Worm (Caenorhabditis elegans) whole organism, young adult: ENCODE results near the gene F55G1.7.

ENCODE experiments used
- B0035.1 ChIP-seq: sonication (generic microtip); optimal IDR thresholded peaks from 2 replicates; lab custom pipeline; 2016; ENCODE audit warnings: missing genetic modification characterization, mild to moderate bottlenecking, missing compliant biosample characterization, missing genotype, missing genetic modification reagents
- F10E7.11 ChIP-seq: sonication (generic microtip); optimal IDR thresholded peaks from 2 replicates; lab custom pipeline; 2017; ENCODE audit warnings: mild to moderate bottlenecking, missing genetic modification characterization, moderate library complexity, missing compliant biosample characterization
- F33H1.4 ChIP-seq: fragments of 200-800 bp; sonication (Bioruptor generic); IDR thresholded peaks from 2 replicates; pipeline ENCODE4 v1.3.6; 2022; ENCODE audit warnings: missing genetic modification reagents, missing genetic modification characterization, missing compliant biosample characterization
- F39B2.1 ChIP-seq: fragments of 200-800 bp; sonication (Bioruptor generic); IDR thresholded peaks from 2 replicates; pipeline ENCODE4 v1.3.6; 2022; ENCODE audit warnings: missing genetic modification reagents, missing genetic modification characterization, missing compliant biosample characterization
- F55B11.4 ChIP-seq: sonication (generic microtip); optimal IDR thresholded peaks from 2 replicates; lab custom pipeline; 2016; ENCODE audit warnings: missing compliant biosample characterization, missing genetic modification characterization, borderline replicate concordance; ENCODE audit not compliant: insufficient read depth
- F57A8.1 ChIP-seq: fragments of 200-800 bp; sonication (Bioruptor generic); optimal IDR thresholded peaks from 2 replicates; lab custom pipeline; 2018; ENCODE audit warnings: mild to moderate bottlenecking, missing genetic modification characterization, moderate library complexity, missing compliant biosample characterization
- F57C9.4 ChIP-seq: sonication (generic microtip); optimal IDR thresholded peaks from 2 replicates; lab custom pipeline; 2017; ENCODE audit warnings: mild to moderate bottlenecking, missing genetic modification characterization, missing compliant biosample characterization
- T07F8.4 ChIP-seq: sonication (generic microtip); optimal IDR thresholded peaks from 2 replicates; lab custom pipeline; 2016; ENCODE audit warnings: mild to moderate bottlenecking, missing genetic modification characterization, moderate library complexity, missing compliant biosample characterization
- Y53F4B.3 ChIP-seq: fragments of 200-800 bp; sonication (Bioruptor generic); IDR thresholded peaks from 2 replicates; pipeline ENCODE4 v1.3.6; 2022; ENCODE audit warnings: missing genetic modification reagents, missing genetic modification characterization, missing compliant biosample characterization
- Y95B8A.8 ChIP-seq: fragments of 200-800 bp; sonication (Bioruptor generic); IDR thresholded peaks from 2 replicates; pipeline ENCODE4 v1.3.6; 2022; ENCODE audit warnings: missing genetic modification reagents, missing genetic modification characterization, missing compliant biosample characterization
- akir-1 ChIP-seq: fragments of 200-800 bp; sonication (Bioruptor generic); optimal IDR thresholded peaks from 2 replicates; lab custom pipeline; 2018; ENCODE audit warnings: mild to moderate bottlenecking, missing genetic modification characterization, moderate library complexity, missing compliant biosample characterization
- ama-1 ChIP-seq, 3 experiments: fragments of 150-350 bp in 1 of 3; sonication (generic microtip) in 2 of 3; optimal IDR thresholded peaks; 2 replicates each; lab custom pipeline; 2014 to 2018; ENCODE audit warnings: missing biosample characterization in 2 of 3, missing genetic modification characterization in 2 of 3, missing genetic modification reagents in 2 of 3
- atf-7 ChIP-seq: sonication (generic microtip); optimal IDR thresholded peaks from 2 replicates; lab custom pipeline; 2017; ENCODE audit warnings: mild to moderate bottlenecking, missing genetic modification characterization, missing compliant biosample characterization
- attf-3 ChIP-seq: fragments of 200-800 bp; sonication (Bioruptor generic); conservative IDR thresholded peaks from 2 replicates; pipeline ENCODE4 v1.3.6; 2022; ENCODE audit warnings: missing genetic modification reagents, missing genetic modification characterization, missing compliant biosample characterization
- bed-1 ChIP-seq: fragments of 200-800 bp; sonication (Bioruptor generic); IDR thresholded peaks from 2 replicates; pipeline ENCODE4 v1.3.6; 2022; ENCODE audit warnings: missing genetic modification reagents, missing genetic modification characterization, missing compliant biosample characterization
- ccch-3 ChIP-seq: fragments of 200-800 bp; sonication (Bioruptor generic); optimal IDR thresholded peaks from 2 replicates; lab custom pipeline; 2018; ENCODE audit warnings: mild to moderate bottlenecking, missing genetic modification characterization, missing compliant biosample characterization
- ceh-27 ChIP-seq: fragments of 200-800 bp; sonication (Bioruptor generic); optimal IDR thresholded peaks from 2 replicates; lab custom pipeline; 2018; ENCODE audit warnings: mild to moderate bottlenecking, missing genetic modification characterization, moderate library complexity, missing compliant biosample characterization
- ceh-79 ChIP-seq: sonication (generic microtip); optimal IDR thresholded peaks from 2 replicates; lab custom pipeline; 2017; ENCODE audit warnings: mild to moderate bottlenecking, missing genetic modification characterization, missing compliant biosample characterization
- ceh-91 ChIP-seq: fragments of 200-800 bp; sonication (Bioruptor generic); IDR thresholded peaks from 2 replicates; pipeline ENCODE4 v1.3.6; 2022; ENCODE audit warnings: missing genetic modification reagents, missing genetic modification characterization, missing compliant biosample characterization
- die-1 ChIP-seq: sonication (generic microtip); optimal IDR thresholded peaks from 2 replicates; lab custom pipeline; 2016; ENCODE audit warnings: missing genotype, mild to moderate bottlenecking, missing genetic modification characterization, missing compliant biosample characterization
- egl-18 ChIP-seq: fragments of 200-800 bp; sonication (Bioruptor generic); IDR thresholded peaks from 2 replicates; pipeline ENCODE4 v1.3.6; 2022; ENCODE audit warnings: missing genetic modification reagents, missing genetic modification characterization, missing compliant biosample characterization
- fkh-3 ChIP-seq: sonication (generic microtip); optimal IDR thresholded peaks from 2 replicates; lab custom pipeline; 2016; ENCODE audit warnings: mild to moderate bottlenecking, missing genetic modification characterization, missing compliant biosample characterization
- hlh-26 ChIP-seq: fragments of 200-800 bp; sonication (Bioruptor generic); conservative IDR thresholded peaks from 2 replicates; pipeline ENCODE4 v1.3.6; 2022; ENCODE audit warnings: missing genetic modification reagents, missing genetic modification characterization, missing compliant biosample characterization
- hmg-1.2 ChIP-seq: fragments of 200-800 bp; sonication (Bioruptor generic); IDR thresholded peaks from 2 replicates; pipeline ENCODE4 v1.3.6; 2022; ENCODE audit warnings: missing genetic modification reagents, missing genetic modification characterization, missing compliant biosample characterization
- let-526 ChIP-seq: fragments of 200-800 bp; sonication (Bioruptor generic); IDR thresholded peaks from 2 replicates; pipeline ENCODE4 v1.3.6; 2022; ENCODE audit warnings: missing genetic modification reagents, missing genetic modification characterization, missing compliant biosample characterization
- lin-40 ChIP-seq: sonication (generic microtip); optimal IDR thresholded peaks from 2 replicates; lab custom pipeline; 2016; ENCODE audit warnings: missing genetic modification characterization, mild to moderate bottlenecking, missing compliant biosample characterization, missing genotype, missing genetic modification reagents
- lir-1 ChIP-seq: fragments of 200-800 bp; sonication (Bioruptor generic); conservative IDR thresholded peaks from 2 replicates; pipeline ENCODE4 v1.3.6; 2022; ENCODE audit warnings: missing genetic modification reagents, missing genetic modification characterization, missing compliant biosample characterization
- lsy-27 ChIP-seq: sonication (generic microtip); optimal IDR thresholded peaks from 2 replicates; lab custom pipeline; 2017; ENCODE audit warnings: missing genetic modification characterization, mild to moderate bottlenecking, missing compliant biosample characterization, antibody characterized with exemption, missing genotype, borderline replicate concordance; ENCODE audit not compliant: insufficient read depth
- madf-3 ChIP-seq: fragments of 200-800 bp; sonication (Bioruptor generic); IDR thresholded peaks from 2 replicates; pipeline ENCODE4 v1.3.6; 2022; ENCODE audit warnings: missing genetic modification reagents, missing genetic modification characterization, missing compliant biosample characterization
- mcd-1 ChIP-seq: fragments of 200-800 bp; sonication (Bioruptor generic); IDR thresholded peaks from 2 replicates; pipeline ENCODE4 v1.3.6; 2022; ENCODE audit warnings: missing genetic modification reagents, missing genetic modification characterization, missing compliant biosample characterization
- mes-4 ChIP-seq: sonication (generic microtip); optimal IDR thresholded peaks from 2 replicates; lab custom pipeline; 2016; ENCODE audit warnings: missing genotype, missing genetic modification characterization, missing compliant biosample characterization
- mxl-1 ChIP-seq: sonication (generic microtip); optimal IDR thresholded peaks from 2 replicates; lab custom pipeline; 2016; ENCODE audit warnings: missing genetic modification characterization, missing compliant biosample characterization
- nhr-120 ChIP-seq: fragments of 200-800 bp; sonication (Bioruptor generic); IDR thresholded peaks from 2 replicates; pipeline ENCODE4 v1.3.6; 2022; ENCODE audit warnings: missing genetic modification characterization, missing compliant biosample characterization
- nhr-179 ChIP-seq: sonication (generic microtip); optimal IDR thresholded peaks from 2 replicates; lab custom pipeline; 2016; ENCODE audit warnings: mild to moderate bottlenecking, missing genetic modification characterization, missing compliant biosample characterization
- nhr-80 ChIP-seq: sonication (generic microtip); optimal IDR thresholded peaks from 2 replicates; lab custom pipeline; 2016; ENCODE audit warnings: missing genetic modification characterization, missing compliant biosample characterization
- sdz-38 ChIP-seq: sonication (generic microtip); optimal IDR thresholded peaks from 2 replicates; lab custom pipeline; 2016; ENCODE audit warnings: missing genotype, missing genetic modification characterization, missing compliant biosample characterization
- sea-2 ChIP-seq: fragments of 200-800 bp; sonication (Bioruptor generic); IDR thresholded peaks from 2 replicates; pipeline ENCODE4 v1.3.6; 2022; ENCODE audit warnings: missing genetic modification characterization, missing compliant biosample characterization
- snpc-1.3 ChIP-seq: sonication (generic microtip); optimal IDR thresholded peaks from 2 replicates; lab custom pipeline; 2017; ENCODE audit warnings: missing genetic modification characterization, mild to moderate bottlenecking, missing compliant biosample characterization, antibody characterized with exemption, moderate library complexity, missing genotype, missing genetic modification reagents; ENCODE audit not compliant: insufficient read depth
- tbx-9 ChIP-seq: sonication (generic microtip); optimal IDR thresholded peaks from 2 replicates; lab custom pipeline; 2016; ENCODE audit warnings: borderline replicate concordance, missing genetic modification characterization, inconsistent platforms, missing compliant biosample characterization
- tlf-1 ChIP-seq: fragments of 200-800 bp; sonication (Bioruptor generic); optimal IDR thresholded peaks from 2 replicates; lab custom pipeline; 2018; ENCODE audit warnings: mild to moderate bottlenecking, missing genetic modification characterization, missing compliant biosample characterization
- unc-130 ChIP-seq: sonication (generic microtip); optimal IDR thresholded peaks from 2 replicates; lab custom pipeline; 2016; ENCODE audit warnings: missing genetic modification reagents, missing genetic modification characterization, missing compliant biosample characterization
- unc-62 ChIP-seq: fragments of 150-350 bp; optimal IDR thresholded peaks from 2 replicates; lab custom pipeline; 2014; ENCODE audit warnings: missing biosample characterization, missing genetic modification reagents, missing genetic modification characterization
- zfh-2 ChIP-seq: fragments of 200-800 bp; sonication (Bioruptor generic); conservative IDR thresholded peaks from 2 replicates; pipeline ENCODE4 v1.3.6; 2022; ENCODE audit warnings: missing genetic modification reagents, missing genetic modification characterization, missing compliant biosample characterization
- ztf-18 ChIP-seq: sonication (generic microtip); optimal IDR thresholded peaks from 2 replicates; lab custom pipeline; 2016; ENCODE audit warnings: missing genotype, mild to moderate bottlenecking, missing genetic modification characterization, missing compliant biosample characterization
- ztf-28 ChIP-seq: fragments of 200-800 bp; sonication (Bioruptor generic); IDR thresholded peaks from 2 replicates; pipeline ENCODE4 v1.3.6; 2022; ENCODE audit warnings: missing genetic modification reagents, missing genetic modification characterization, missing compliant biosample characterization
- ztf-6 ChIP-seq: fragments of 200-800 bp; sonication (Bioruptor generic); IDR thresholded peaks from 2 replicates; pipeline ENCODE4 v1.3.6; 2022; ENCODE audit warnings: missing genetic modification reagents, missing genetic modification characterization, missing compliant biosample characterization

Gene F55G1.7

DNA sequence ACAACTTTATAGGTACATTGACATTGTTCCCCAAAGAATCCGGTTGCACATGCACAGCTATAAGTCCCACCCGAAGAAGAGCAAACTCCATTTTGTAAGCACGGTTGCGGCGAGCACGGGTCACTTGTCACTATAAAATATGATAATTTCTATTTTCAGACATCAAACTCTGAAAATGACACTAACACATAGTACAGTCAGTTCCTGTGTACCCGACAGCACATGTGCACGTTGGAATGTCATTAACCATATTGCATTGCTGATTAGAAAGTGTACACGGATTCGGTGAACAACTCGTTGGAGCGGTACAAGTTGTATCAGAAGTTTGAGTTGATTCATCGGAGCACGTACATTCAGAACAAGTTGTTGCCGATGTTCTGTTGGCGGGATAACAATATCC, 27.6 kb upstream of the F55G1.7 start:
- TF ChIP-seq nhr-80: peak; percentile 86
- no peak for TF ChIP-seq ceh-27 (GFP tag; lab: Kevin White, UChicago)
- no peak for TF ChIP-seq tlf-1 (GFP tag; lab: Kevin White, UChicago)

DNA sequence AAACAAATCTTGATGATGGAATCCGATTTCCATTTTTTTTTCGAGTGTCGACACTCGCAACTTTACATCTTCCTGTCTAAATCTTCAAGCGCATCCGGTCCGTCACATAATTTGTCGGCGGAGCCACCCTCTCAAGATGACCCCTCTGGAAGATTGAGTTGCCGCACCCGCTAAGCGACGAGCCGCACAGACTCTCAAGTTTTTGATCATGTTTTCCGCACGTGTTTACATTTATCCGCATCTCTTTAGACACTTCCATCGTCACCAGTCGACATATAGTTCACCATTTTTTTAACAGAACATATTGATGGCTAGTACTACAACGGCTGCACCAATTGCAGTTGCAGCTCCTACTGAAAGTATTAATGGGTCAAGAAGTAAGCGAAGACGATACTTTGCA, 21.8 kb upstream of the F55G1.7 start, which contains the start of gene F55G1.1:
TSS of gene F55G1.1 (plus strand) at position 301 of the 400 bp plus-strand sequence.
- no peak for TF ChIP-seq F57A8.1 (GFP tag; lab: Kevin White, UChicago)
- TF ChIP-seq ztf-28: no peak
- no peak for TF ChIP-seq F55B11.4
- no peak for TF ChIP-seq ceh-79 (tag; lab: Kevin White, UChicago)
- TF ChIP-seq ama-1 (optimal IDR thresholded peaks at IDR 0.05; lab: Kevin White, UChicago): no peak
- TF ChIP-seq ama-1 (GFP tag; optimal IDR thresholded peaks at IDR 0.05; lab: Kevin White, UChicago): no peak
- TF ChIP-seq Y53F4B.3 (GFP tag; lab: Robert Waterston, UW): no peak
- TF ChIP-seq lsy-27 (tag; lab: Kevin White, UChicago): no peak
- TF ChIP-seq B0035.1: no peak
- TF ChIP-seq snpc-1.3 (tag; lab: Kevin White, UChicago): no peak
- TF ChIP-seq ztf-18 (tag; lab: Kevin White, UChicago): no peak
- TF ChIP-seq F57C9.4 (tag; lab: Kevin White, UChicago): no peak
- no peak for TF ChIP-seq sdz-38 (tag; lab: Kevin White, UChicago)
- no peak for TF ChIP-seq unc-130 (GFP tag; lab: Kevin White, UChicago)
- no peak for TF ChIP-seq egl-18 (GFP tag; lab: Robert Waterston, UW)
- TF ChIP-seq Y95B8A.8 (GFP tag; lab: Robert Waterston, UW): no peak
- no peak for TF ChIP-seq unc-62 (GFP tag; lab: Kevin White, UChicago)
- TF ChIP-seq mes-4 (tag; lab: Kevin White, UChicago): no peak
- no peak for TF ChIP-seq akir-1

DNA sequence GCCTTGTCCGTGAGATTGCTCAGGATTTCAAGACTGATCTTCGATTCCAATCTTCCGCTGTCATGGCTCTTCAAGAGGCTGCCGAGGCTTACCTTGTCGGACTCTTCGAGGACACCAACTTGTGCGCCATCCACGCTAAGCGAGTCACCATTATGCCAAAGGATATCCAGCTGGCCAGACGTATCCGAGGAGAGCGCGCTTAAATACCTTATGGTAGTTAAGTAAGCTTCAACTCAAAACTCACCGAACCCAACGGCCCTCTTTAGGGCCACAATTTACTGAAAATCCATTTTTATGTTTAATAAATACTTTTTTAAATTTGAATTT, 18.8 kb upstream of the F55G1.7 start:
- TF ChIP-seq akir-1 (no peak), lin-40 (tag; lab: Kevin White, UChicago) (no peak), ceh-91 (GFP tag; lab: Robert Waterston, UW) (no peak), attf-3 (GFP tag; lab: Robert Waterston, UW) (no peak), unc-130 (GFP tag; lab: Kevin White, UChicago) (no peak), zfh-2 (no peak), nhr-179 (tag; lab: Kevin White, UChicago) (no peak), F10E7.11 (tag; lab: Kevin White, UChicago) (no peak), lsy-27 (tag; lab: Kevin White, UChicago) (no peak), lir-1 (GFP tag; lab: Robert Waterston, UW) (no peak), egl-18 (GFP tag; lab: Robert Waterston, UW) (no peak), ccch-3 (GFP tag; lab: Kevin White, UChicago) (no peak), atf-7 (tag; lab: Kevin White, UChicago) (no peak), hlh-26 (GFP tag; lab: Robert Waterston, UW) (no peak), sea-2 (no peak), mcd-1 (no peak; the same call in 1 of the 2 replicates), F33H1.4 (no peak), let-526 (GFP tag; lab: Robert Waterston, UW) (no peak), ztf-6 (GFP tag; lab: Robert Waterston, UW) (no peak), hmg-1.2 (GFP tag; lab: Robert Waterston, UW) (no peak), tbx-9 (tag; lab: Kevin White, UChicago) (no peak), die-1 (peak; percentile 53), madf-3 (GFP tag; lab: Robert Waterston, UW) (no peak), T07F8.4 (tag; lab: Kevin White, UChicago) (no peak), F39B2.1 (peak; percentile 13; the same call in 1 of the 2 replicates), mxl-1 (tag; lab: Kevin White, UChicago) (no peak), bed-1 (GFP tag; lab: Robert Waterston, UW) (no peak), fkh-3 (tag; lab: Kevin White, UChicago) (no peak), nhr-120 (GFP tag; lab: Robert Waterston, UW) (no peak)
